Worm (Caenorhabditis elegans) whole organism, young adult: Measurements from ENCODE around the gene sfa-1.

ENCODE experiments used
- B0035.1 ChIP-seq: sonication (generic microtip); optimal IDR thresholded peaks from 2 replicates; lab custom pipeline; 2016; ENCODE audit warnings: missing genetic modification characterization, mild to moderate bottlenecking, missing compliant biosample characterization, missing genotype, missing genetic modification reagents
- C06A6.2 ChIP-seq: fragments of 200-800 bp; sonication (Bioruptor generic); conservative IDR thresholded peaks from 2 replicates; pipeline ENCODE4 v1.3.6; 2022; ENCODE audit warnings: missing genetic modification characterization, missing compliant biosample characterization
- C17E4.6 ChIP-seq: fragments of 200-800 bp; sonication (Bioruptor generic); IDR thresholded peaks from 2 replicates; pipeline ENCODE4 v1.3.6; 2022; ENCODE audit warnings: missing genetic modification reagents, missing genetic modification characterization, missing compliant biosample characterization
- D2030.7 ChIP-seq: fragments of 200-800 bp; sonication (Bioruptor generic); IDR thresholded peaks from 2 replicates; pipeline ENCODE4 v1.3.6; 2022; ENCODE audit warnings: missing genetic modification reagents, missing genetic modification characterization, missing compliant biosample characterization
- F33H1.4 ChIP-seq: fragments of 200-800 bp; sonication (Bioruptor generic); IDR thresholded peaks from 2 replicates; pipeline ENCODE4 v1.3.6; 2022; ENCODE audit warnings: missing genetic modification reagents, missing genetic modification characterization, missing compliant biosample characterization
- F37B4.10 ChIP-seq: fragments of 200-800 bp; sonication (Bioruptor generic); IDR thresholded peaks from 2 replicates; pipeline ENCODE4 v1.3.6; 2022; ENCODE audit warnings: missing genetic modification characterization, missing compliant biosample characterization
- F52B5.7 ChIP-seq: sonication (generic microtip); optimal IDR thresholded peaks from 2 replicates; lab custom pipeline; 2016; ENCODE audit warnings: mild to moderate bottlenecking, missing genetic modification characterization, missing compliant biosample characterization
- Y79H2A.3 ChIP-seq: fragments of 200-800 bp; sonication (Bioruptor generic); conservative IDR thresholded peaks from 2 replicates; pipeline ENCODE4 v1.3.6; 2022; ENCODE audit warnings: missing genetic modification reagents, missing genetic modification characterization, missing compliant biosample characterization
- ama-1 ChIP-seq, 3 experiments: fragments of 150-350 bp in 1 of 3; sonication (generic microtip) in 2 of 3; optimal IDR thresholded peaks; 2 replicates each; lab custom pipeline; 2014 to 2018; ENCODE audit warnings: missing biosample characterization in 2 of 3, missing genetic modification characterization in 2 of 3, missing genetic modification reagents in 2 of 3
- attf-3 ChIP-seq: fragments of 200-800 bp; sonication (Bioruptor generic); conservative IDR thresholded peaks from 2 replicates; pipeline ENCODE4 v1.3.6; 2022; ENCODE audit warnings: missing genetic modification reagents, missing genetic modification characterization, missing compliant biosample characterization
- bed-1 ChIP-seq: fragments of 200-800 bp; sonication (Bioruptor generic); IDR thresholded peaks from 2 replicates; pipeline ENCODE4 v1.3.6; 2022; ENCODE audit warnings: missing genetic modification reagents, missing genetic modification characterization, missing compliant biosample characterization
- cebp-1 ChIP-seq, 2 experiments: fragments of 200-800 bp in 1 of 2; sonication (Bioruptor generic) in 1 of 2; sonication (generic microtip) in 1 of 2; IDR thresholded peaks in 1 of 2; optimal IDR thresholded peaks in 1 of 2; 2 replicates each; pipeline versions ENCODE4 v1.3.6 to Lab custom; 2017 to 2022; ENCODE audit warnings: missing compliant biosample characterization in 2 of 2, missing genetic modification characterization in 2 of 2, mild to moderate bottlenecking in 1 of 2, missing genetic modification reagents in 1 of 2, moderate library complexity in 1 of 2
- cebp-2 ChIP-seq: fragments of 200-800 bp; sonication (Bioruptor generic); IDR thresholded peaks from 2 replicates; pipeline ENCODE4 v1.3.6; 2022; ENCODE audit warnings: missing genetic modification characterization, missing compliant biosample characterization
- ceh-100 ChIP-seq: fragments of 200-800 bp; sonication (Bioruptor generic); IDR thresholded peaks from 2 replicates; pipeline ENCODE4 v1.3.6; 2022; ENCODE audit warnings: missing genetic modification reagents, missing genetic modification characterization, missing compliant biosample characterization
- ceh-40 ChIP-seq: fragments of 200-800 bp; sonication (Bioruptor generic); IDR thresholded peaks from 2 replicates; pipeline ENCODE4 v1.3.6; 2022; ENCODE audit warnings: missing genetic modification characterization, missing compliant biosample characterization
- ceh-91 ChIP-seq: fragments of 200-800 bp; sonication (Bioruptor generic); IDR thresholded peaks from 2 replicates; pipeline ENCODE4 v1.3.6; 2022; ENCODE audit warnings: missing genetic modification reagents, missing genetic modification characterization, missing compliant biosample characterization
- chd-7 ChIP-seq: sonication (generic microtip); optimal IDR thresholded peaks from 2 replicates; lab custom pipeline; 2016; ENCODE audit warnings: mild to moderate bottlenecking, missing genetic modification characterization, moderate library complexity, missing compliant biosample characterization
- die-1 ChIP-seq: sonication (generic microtip); optimal IDR thresholded peaks from 2 replicates; lab custom pipeline; 2016; ENCODE audit warnings: missing genotype, mild to moderate bottlenecking, missing genetic modification characterization, missing compliant biosample characterization
- egl-18 ChIP-seq: fragments of 200-800 bp; sonication (Bioruptor generic); IDR thresholded peaks from 2 replicates; pipeline ENCODE4 v1.3.6; 2022; ENCODE audit warnings: missing genetic modification reagents, missing genetic modification characterization, missing compliant biosample characterization
- ets-4 ChIP-seq: fragments of 200-800 bp; sonication (Bioruptor generic); optimal IDR thresholded peaks from 2 replicates; lab custom pipeline; 2018; ENCODE audit warnings: mild to moderate bottlenecking, missing genetic modification characterization, missing compliant biosample characterization
- fkh-3 ChIP-seq: sonication (generic microtip); optimal IDR thresholded peaks from 2 replicates; lab custom pipeline; 2016; ENCODE audit warnings: mild to moderate bottlenecking, missing genetic modification characterization, missing compliant biosample characterization
- hmg-1.2 ChIP-seq: fragments of 200-800 bp; sonication (Bioruptor generic); IDR thresholded peaks from 2 replicates; pipeline ENCODE4 v1.3.6; 2022; ENCODE audit warnings: missing genetic modification reagents, missing genetic modification characterization, missing compliant biosample characterization
- hsf-1 ChIP-seq: fragments of 200-800 bp; sonication (Bioruptor generic); IDR thresholded peaks from 2 replicates; pipeline ENCODE4 v1.3.6; 2022; ENCODE audit warnings: missing genetic modification reagents, missing genetic modification characterization, missing compliant biosample characterization
- let-526 ChIP-seq: fragments of 200-800 bp; sonication (Bioruptor generic); IDR thresholded peaks from 2 replicates; pipeline ENCODE4 v1.3.6; 2022; ENCODE audit warnings: missing genetic modification reagents, missing genetic modification characterization, missing compliant biosample characterization
- lin-26 ChIP-seq: fragments of 200-800 bp; sonication (Bioruptor generic); IDR thresholded peaks from 2 replicates; pipeline ENCODE4 v1.3.6; 2022; ENCODE audit warnings: missing genetic modification reagents, missing genetic modification characterization, missing compliant biosample characterization
- lin-54 ChIP-seq: fragments of 200-800 bp; sonication (Bioruptor generic); optimal IDR thresholded peaks from 2 replicates; lab custom pipeline; 2018; ENCODE audit warnings: mild to moderate bottlenecking, missing genetic modification characterization, missing compliant biosample characterization
- lsl-1 ChIP-seq: fragments of 200-800 bp; sonication (Bioruptor generic); optimal IDR thresholded peaks from 2 replicates; lab custom pipeline; 2018; ENCODE audit warnings: mild to moderate bottlenecking, missing genetic modification characterization, moderate library complexity, missing compliant biosample characterization
- mcd-1 ChIP-seq: fragments of 200-800 bp; sonication (Bioruptor generic); IDR thresholded peaks from 2 replicates; pipeline ENCODE4 v1.3.6; 2022; ENCODE audit warnings: missing genetic modification reagents, missing genetic modification characterization, missing compliant biosample characterization
- mel-28 ChIP-seq: sonication (generic microtip); optimal IDR thresholded peaks from 2 replicates; lab custom pipeline; 2016; ENCODE audit warnings: borderline replicate concordance, mild to moderate bottlenecking, missing genetic modification characterization, missing compliant biosample characterization
- mxl-1 ChIP-seq: sonication (generic microtip); optimal IDR thresholded peaks from 2 replicates; lab custom pipeline; 2016; ENCODE audit warnings: missing genetic modification characterization, missing compliant biosample characterization
- nfyb-1 ChIP-seq: fragments of 200-800 bp; sonication (Bioruptor generic); IDR thresholded peaks from 2 replicates; pipeline ENCODE4 v1.3.6; 2022; ENCODE audit warnings: missing genetic modification reagents, missing genetic modification characterization, missing compliant biosample characterization
- nhr-120 ChIP-seq: fragments of 200-800 bp; sonication (Bioruptor generic); IDR thresholded peaks from 2 replicates; pipeline ENCODE4 v1.3.6; 2022; ENCODE audit warnings: missing genetic modification characterization, missing compliant biosample characterization
- nhr-27 ChIP-seq: fragments of 200-800 bp; sonication (Bioruptor generic); optimal IDR thresholded peaks from 2 replicates; lab custom pipeline; 2018; ENCODE audit warnings: mild to moderate bottlenecking, missing genetic modification characterization, moderate library complexity, missing compliant biosample characterization
- nhr-90 ChIP-seq: sonication (generic microtip); optimal IDR thresholded peaks from 2 replicates; lab custom pipeline; 2016; ENCODE audit warnings: missing genotype, mild to moderate bottlenecking, missing genetic modification characterization, missing compliant biosample characterization
- pbrm-1 ChIP-seq: fragments of 200-800 bp; sonication (Bioruptor generic); IDR thresholded peaks from 2 replicates; pipeline ENCODE4 v1.3.6; 2022; ENCODE audit warnings: missing genetic modification reagents, missing genetic modification characterization, missing compliant biosample characterization
- rcor-1 ChIP-seq: fragments of 200-800 bp; sonication (Bioruptor generic); IDR thresholded peaks from 2 replicates; pipeline ENCODE4 v1.3.6; 2022; ENCODE audit warnings: missing genetic modification reagents, missing genetic modification characterization, missing compliant biosample characterization
- rpc-1 ChIP-seq, 2 experiments: fragments of 150-350 bp in 1 of 2; sonication (generic microtip) in 1 of 2; optimal IDR thresholded peaks; 2 replicates each; lab custom pipeline; 2014 to 2018; ENCODE audit warnings: missing biosample characterization in 1 of 2, missing genetic modification characterization in 1 of 2, missing genetic modification reagents in 1 of 2, missing genotype in 1 of 2
- sdz-38 ChIP-seq: sonication (generic microtip); optimal IDR thresholded peaks from 2 replicates; lab custom pipeline; 2016; ENCODE audit warnings: missing genotype, missing genetic modification characterization, missing compliant biosample characterization
- snpc-1.1 ChIP-seq: sonication (generic microtip); optimal IDR thresholded peaks from 2 replicates; lab custom pipeline; 2017; ENCODE audit warnings: missing genetic modification characterization, mild to moderate bottlenecking, missing compliant biosample characterization, antibody characterized with exemption, moderate library complexity, missing genotype, missing genetic modification reagents; ENCODE audit not compliant: insufficient read depth
- snpc-3.4 ChIP-seq: sonication (generic microtip); optimal IDR thresholded peaks from 2 replicates; lab custom pipeline; 2017; ENCODE audit warnings: missing genetic modification characterization, mild to moderate bottlenecking, missing compliant biosample characterization, antibody characterized with exemption, moderate library complexity, missing genotype, missing genetic modification reagents
- somi-1 ChIP-seq: fragments of 200-800 bp; sonication (Bioruptor generic); optimal IDR thresholded peaks from 2 replicates; lab custom pipeline; 2018; ENCODE audit warnings: mild to moderate bottlenecking, missing genetic modification characterization, missing compliant biosample characterization
- tbp1 ChIP-seq: fragments of 200-800 bp; sonication (Bioruptor generic); optimal IDR thresholded peaks from 2 replicates; lab custom pipeline; 2018; ENCODE audit warnings: mild to moderate bottlenecking, missing genetic modification characterization, missing compliant biosample characterization
- tbx-9 ChIP-seq: sonication (generic microtip); optimal IDR thresholded peaks from 2 replicates; lab custom pipeline; 2016; ENCODE audit warnings: borderline replicate concordance, missing genetic modification characterization, inconsistent platforms, missing compliant biosample characterization
- unc-62 ChIP-seq: fragments of 150-350 bp; optimal IDR thresholded peaks from 2 replicates; lab custom pipeline; 2014; ENCODE audit warnings: missing biosample characterization, missing genetic modification reagents, missing genetic modification characterization
- zim-3 ChIP-seq: sonication (generic microtip); optimal IDR thresholded peaks from 2 replicates; lab custom pipeline; 2017; ENCODE audit warnings: mild to moderate bottlenecking, missing genetic modification characterization, moderate library complexity, missing compliant biosample characterization
- ztf-6 ChIP-seq: fragments of 200-800 bp; sonication (Bioruptor generic); IDR thresholded peaks from 2 replicates; pipeline ENCODE4 v1.3.6; 2022; ENCODE audit warnings: missing genetic modification reagents, missing genetic modification characterization, missing compliant biosample characterization

Gene sfa-1

DNA sequence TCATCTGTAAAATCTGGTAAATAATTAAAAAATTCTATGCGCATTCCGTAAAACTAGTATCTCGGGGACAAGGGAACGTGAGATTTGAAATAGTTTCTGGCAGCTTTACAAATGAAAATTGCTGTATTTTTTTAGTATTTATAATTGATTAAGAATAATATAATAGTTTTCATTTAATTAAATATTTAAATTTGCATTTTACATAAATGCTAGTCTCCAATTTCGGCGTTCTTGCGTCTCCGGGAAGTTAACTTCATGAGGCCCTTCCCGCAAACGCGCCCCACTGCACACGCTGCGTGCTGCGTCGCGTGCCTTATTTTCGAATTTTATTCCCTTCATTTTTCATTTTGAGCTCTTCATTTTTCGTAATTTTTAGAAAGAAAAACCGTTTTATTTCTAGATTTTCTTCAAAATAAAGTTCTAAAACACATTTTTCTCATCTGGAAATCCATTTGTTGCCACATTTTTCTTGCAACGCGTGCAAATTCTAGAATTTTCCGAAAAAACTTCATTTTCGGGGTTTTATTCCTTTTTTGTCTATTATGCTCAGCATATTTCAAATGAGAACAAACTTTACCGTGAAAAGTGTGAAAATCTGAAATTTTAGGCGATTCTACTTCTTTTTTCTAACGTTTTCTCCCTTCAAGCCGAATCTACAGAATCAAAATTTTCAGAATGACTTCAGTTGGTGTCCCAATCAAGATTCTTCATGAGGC, 23.2 kb downstream of the sfa-1 start, which contains the start of the genes snx-13 and snr-1 (continued):
- TF ChIP-seq D2030.7 (GFP tag; lab: Robert Waterston, UW) = peak; percentile 91
- no peak for TF ChIP-seq hsf-1
- peak; percentile 43; the same call in 1 of the 2 replicates for TF ChIP-seq cebp-1 (GFP tag; IDR thresholded peaks at IDR 0.05; lab: Robert Waterston, UW)
- TF ChIP-seq cebp-1 (tag; optimal IDR thresholded peaks at IDR 0.05; lab: Kevin White, UChicago) = peak; percentile 67
- TF ChIP-seq bed-1 (GFP tag; lab: Robert Waterston, UW) = no peak
- peak; percentile 83 for TF ChIP-seq lin-54 (GFP tag; lab: Kevin White, UChicago)
- TF ChIP-seq chd-7 = no peak
- TF ChIP-seq die-1 (tag; lab: Kevin White, UChicago) = no peak
- TF ChIP-seq tbx-9 (tag; lab: Kevin White, UChicago) = no peak
- no peak for TF ChIP-seq lin-26 (GFP tag; lab: Robert Waterston, UW)
- TF ChIP-seq hmg-1.2 (GFP tag; lab: Robert Waterston, UW) = peak; percentile 52; the same call in 1 of the 2 replicates
- TF ChIP-seq C17E4.6 (GFP tag; lab: Robert Waterston, UW) = no peak
- TF ChIP-seq B0035.1 = no peak
- TF ChIP-seq tbp1 (GFP tag; lab: Kevin White, UChicago) = peak; percentile 71
- TF ChIP-seq snpc-1.1 (tag; lab: Kevin White, UChicago) = peak; percentile 4
- TF ChIP-seq ceh-100 (GFP tag; lab: Robert Waterston, UW) = peak; percentile 99
- no peak for TF ChIP-seq nhr-120 (GFP tag; lab: Robert Waterston, UW)
- TF ChIP-seq ets-4 = no peak
- TF ChIP-seq nhr-27 (tag; lab: Kevin White, UChicago) = no peak
- 0 out of 2 replicates have a peak, but pooled peaks have one; percentile 18 for TF ChIP-seq F33H1.4
- no peak for TF ChIP-seq ama-1 (optimal IDR thresholded peaks at IDR 0.05; lab: Kevin White, UChicago)
- no peak for TF ChIP-seq ama-1 (GFP tag; optimal IDR thresholded peaks at IDR 0.05; lab: Kevin White, UChicago)
- TF ChIP-seq sdz-38 (tag; lab: Kevin White, UChicago) = no peak
- no peak; the same call in 1 of the 2 replicates for TF ChIP-seq attf-3 (GFP tag; lab: Robert Waterston, UW)
- TF ChIP-seq cebp-2 (GFP tag; lab: Robert Waterston, UW) = no peak
- peak; percentile 70; the same call in 1 of the 2 replicates for TF ChIP-seq ceh-91 (GFP tag; lab: Robert Waterston, UW)
- no peak for TF ChIP-seq mel-28 (tag; lab: Kevin White, UChicago)
- TF ChIP-seq egl-18 = no peak
- TF ChIP-seq F37B4.10 (GFP tag; lab: Robert Waterston, UW) = no peak
- TF ChIP-seq ceh-40 = no peak
- peak; percentile 57; the same call in 1 of the 2 replicates for TF ChIP-seq ztf-6 (GFP tag; lab: Robert Waterston, UW)
- TF ChIP-seq lsl-1 (GFP tag; lab: Kevin White, UChicago) = peak; percentile 49
- peak; percentile 78 for TF ChIP-seq pbrm-1 (GFP tag; lab: Robert Waterston, UW)
- peak; percentile 24 for TF ChIP-seq somi-1 (GFP tag; lab: Kevin White, UChicago)
- no peak for TF ChIP-seq unc-62 (GFP tag; lab: Kevin White, UChicago)
- TF ChIP-seq rcor-1 (GFP tag; lab: Robert Waterston, UW) = peak; percentile 54; the same call in 1 of the 2 replicates
- TF ChIP-seq nfyb-1 (GFP tag; lab: Robert Waterston, UW) = peak; percentile 57; the same call in 1 of the 2 replicates
- no peak for TF ChIP-seq fkh-3 (tag; lab: Kevin White, UChicago)
- TF ChIP-seq let-526 (GFP tag; lab: Robert Waterston, UW) = 0 out of 2 replicates have a peak, but pooled peaks have one; percentile 69
- peak; percentile 96 for TF ChIP-seq mcd-1
- peak; percentile 57 for TF ChIP-seq snpc-3.4
- no peak for TF ChIP-seq F52B5.7 (tag; lab: Kevin White, UChicago)
- no peak for TF ChIP-seq C06A6.2
- no peak for TF ChIP-seq rpc-1 (optimal IDR thresholded peaks at IDR 0.05; lab: Kevin White, UChicago)
- no peak for TF ChIP-seq rpc-1 (tag; optimal IDR thresholded peaks at IDR 0.05; lab: Kevin White, UChicago)
- peak; percentile 82; the same call in 1 of the 2 replicates for TF ChIP-seq Y79H2A.3 (GFP tag; lab: Robert Waterston, UW)
- TF ChIP-seq zim-3 (tag; lab: Kevin White, UChicago) = no peak
- TF ChIP-seq mxl-1 (tag; lab: Kevin White, UChicago) = peak; percentile 27
- TF ChIP-seq nhr-90 (tag; lab: Kevin White, UChicago) = no peak
